Fruit fly (Drosophila melanogaster): Measurements from ENCODE around the gene Alms1a.

The Alms1a gene

DNA sequence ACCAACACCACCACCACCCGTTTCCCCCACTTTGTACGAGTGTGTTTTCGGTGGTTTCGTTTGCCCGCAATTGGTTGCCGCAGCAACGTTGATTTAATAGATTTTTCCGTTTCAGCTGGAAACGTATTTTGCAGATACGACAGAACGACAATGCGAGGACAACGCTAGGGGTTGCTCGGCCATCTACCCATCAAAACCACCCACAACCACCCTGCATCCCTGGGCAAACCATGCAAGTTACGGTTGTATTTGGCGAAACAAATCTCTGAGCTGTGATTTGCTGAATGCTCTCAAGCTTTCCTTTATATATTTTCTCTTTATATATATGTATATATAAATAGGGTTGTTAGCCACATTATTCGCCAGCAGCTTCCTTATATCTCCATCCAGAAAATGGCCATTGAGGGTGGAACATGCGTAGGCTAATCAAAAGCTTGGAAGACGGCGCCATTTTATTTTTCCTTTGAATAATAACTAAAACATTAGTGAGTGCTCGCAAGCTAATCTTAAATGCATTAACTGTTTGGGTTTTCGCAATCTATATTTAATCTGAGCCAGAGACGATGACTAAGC, 35.8 kb downstream of the Alms1a start:
- TF ChIP-seq Clk (GFP tag; optimal IDR thresholded peaks at IDR 0.05): no peak
- TF ChIP-seq cic (GFP tag; optimal IDR thresholded peaks at IDR 0.05): no peak
- no peak for TF ChIP-seq Hr96 (GFP tag; optimal IDR thresholded peaks at IDR 0.05)
- TF ChIP-seq CG11617 (GFP tag; optimal IDR thresholded peaks at IDR 0.05): no peak
- no peak for TF ChIP-seq CG1620 (GFP tag; optimal IDR thresholded peaks at IDR 0.05)
- no peak for TF ChIP-seq kay (GFP tag; ENCODE audit: borderline replicate concordance)
- TF ChIP-seq Crg-1 (GFP tag; optimal IDR thresholded peaks at IDR 0.05): no peak
- TF ChIP-seq ovo (GFP tag; optimal IDR thresholded peaks at IDR 0.05): no peak
- TF ChIP-seq CG7045 (GFP tag; optimal IDR thresholded peaks at IDR 0.05): no peak
- no peak for TF ChIP-seq CG7101 (tag; optimal IDR thresholded peaks at IDR 0.05)
- TF ChIP-seq CG33017 (tag; optimal IDR thresholded peaks at IDR 0.05): no peak
- TF ChIP-seq Mnt (GFP tag; optimal IDR thresholded peaks at IDR 0.05): no peak
- no peak for TF ChIP-seq CG12768 (GFP tag; optimal IDR thresholded peaks at IDR 0.05)
- no peak for TF ChIP-seq pad (GFP tag; optimal IDR thresholded peaks at IDR 0.05)
- no peak for TF ChIP-seq cnc (optimal IDR thresholded peaks at IDR 0.05)
- no peak for TF ChIP-seq CG5204 (GFP tag; optimal IDR thresholded peaks at IDR 0.05)
- no peak for TF ChIP-seq bab1 (GFP tag; optimal IDR thresholded peaks at IDR 0.05)
- no peak for TF ChIP-seq CG14711 (tag; optimal IDR thresholded peaks at IDR 0.05)
- TF ChIP-seq toe (GFP tag; optimal IDR thresholded peaks at IDR 0.05): no peak
- TF ChIP-seq tj (GFP tag; optimal IDR thresholded peaks at IDR 0.05): no peak

DNA sequence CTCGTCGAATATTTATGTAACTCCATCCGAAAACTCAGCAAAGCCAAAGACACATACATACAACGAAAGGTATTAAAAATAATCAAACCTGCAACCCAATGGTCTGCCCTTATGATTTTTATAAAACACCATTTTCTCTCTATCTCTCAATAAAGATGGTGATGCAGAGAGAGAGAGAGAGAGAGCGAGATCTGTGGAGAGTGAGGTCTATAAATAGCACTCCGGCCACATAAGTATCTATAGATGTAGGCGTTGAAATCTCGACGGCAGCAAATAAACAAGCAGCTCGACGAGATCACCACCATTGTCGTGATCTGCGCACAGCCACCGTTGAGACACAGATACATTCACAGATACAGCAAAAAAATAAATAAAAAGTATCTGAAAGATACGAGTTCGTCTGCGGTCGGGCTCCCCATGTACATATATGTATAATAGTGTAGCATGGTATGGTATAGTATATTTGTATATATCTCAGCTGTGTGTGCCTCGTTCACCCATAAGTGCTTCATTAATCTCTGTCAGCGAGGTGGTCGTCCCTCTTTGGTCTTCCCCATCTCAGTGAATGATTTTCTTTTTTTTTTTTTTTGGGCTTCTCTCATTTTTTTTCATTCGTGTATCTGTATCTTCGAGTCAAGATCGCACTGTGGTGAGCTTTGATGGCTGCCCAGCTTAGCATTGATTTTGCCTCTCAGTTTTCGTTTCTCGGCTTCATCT, 39.2 kb downstream of the Alms1a start:
- peak; percentile 23 for TF ChIP-seq kay (GFP tag; ENCODE audit: borderline replicate concordance)
- no peak for TF ChIP-seq Mnt (GFP tag; optimal IDR thresholded peaks at IDR 0.05)
- TF ChIP-seq CG7101 (tag; optimal IDR thresholded peaks at IDR 0.05): no peak

DNA sequence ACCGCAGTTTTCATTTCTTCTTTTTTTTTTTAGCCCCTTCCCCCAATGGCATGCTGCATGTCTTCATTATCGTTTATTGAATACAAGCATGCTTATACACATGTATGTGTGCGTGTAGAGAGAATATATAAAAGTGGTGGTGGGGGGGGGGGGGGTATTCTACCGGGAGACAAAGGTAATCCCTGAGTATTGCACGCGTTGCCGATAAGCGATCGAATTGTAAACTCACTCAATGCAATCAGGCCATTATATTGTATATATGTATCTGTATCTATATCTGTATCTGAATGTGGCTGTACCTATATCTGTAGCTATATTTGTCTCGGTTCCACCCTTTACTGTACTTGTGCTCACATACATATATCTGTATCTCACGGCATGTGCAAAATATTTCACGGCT, 43.5 kb downstream of the Alms1a start:
- no peak for TF ChIP-seq CG11617 (GFP tag; optimal IDR thresholded peaks at IDR 0.05)
- no peak for TF ChIP-seq bab1 (GFP tag; optimal IDR thresholded peaks at IDR 0.05)
- no peak for TF ChIP-seq kay (GFP tag; ENCODE audit: borderline replicate concordance)
- TF ChIP-seq CG7045 (GFP tag; optimal IDR thresholded peaks at IDR 0.05): no peak
- TF ChIP-seq cnc (optimal IDR thresholded peaks at IDR 0.05): no peak
- TF ChIP-seq CG5204 (GFP tag; optimal IDR thresholded peaks at IDR 0.05): no peak
- no peak for TF ChIP-seq toe (GFP tag; optimal IDR thresholded peaks at IDR 0.05)
- no peak for TF ChIP-seq CG7101 (tag; optimal IDR thresholded peaks at IDR 0.05)
- no peak for TF ChIP-seq ovo (GFP tag; optimal IDR thresholded peaks at IDR 0.05)
- TF ChIP-seq pad (GFP tag; optimal IDR thresholded peaks at IDR 0.05): no peak
- TF ChIP-seq Hr96 (GFP tag; optimal IDR thresholded peaks at IDR 0.05): no peak
- TF ChIP-seq CG14711 (tag; optimal IDR thresholded peaks at IDR 0.05): no peak
- no peak for TF ChIP-seq Crg-1 (GFP tag; optimal IDR thresholded peaks at IDR 0.05)
- TF ChIP-seq CG12768 (GFP tag; optimal IDR thresholded peaks at IDR 0.05): no peak

DNA sequence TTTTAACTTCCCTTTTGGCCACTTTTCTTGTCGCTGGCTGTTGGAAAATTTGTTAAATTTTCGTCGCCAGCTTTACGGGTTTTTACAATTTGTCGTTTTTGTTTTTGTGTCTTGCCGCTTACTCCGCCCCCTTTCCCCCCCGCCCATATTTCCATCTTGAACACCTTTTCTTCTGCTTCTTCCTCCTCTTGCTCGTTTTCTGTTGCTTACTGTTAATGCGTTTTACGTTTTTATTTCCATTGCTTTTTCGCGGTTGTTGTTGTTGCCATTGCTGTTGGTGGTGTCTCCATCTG, 45.1 kb downstream of the Alms1a start:
- no peak for TF ChIP-seq CG11617 (GFP tag; optimal IDR thresholded peaks at IDR 0.05)
- TF ChIP-seq CG5204 (GFP tag; optimal IDR thresholded peaks at IDR 0.05): no peak
- no peak for TF ChIP-seq ovo (GFP tag; optimal IDR thresholded peaks at IDR 0.05)
- no peak for TF ChIP-seq pad (GFP tag; optimal IDR thresholded peaks at IDR 0.05)
- no peak for TF ChIP-seq cnc (optimal IDR thresholded peaks at IDR 0.05)
- no peak for TF ChIP-seq CG7045 (GFP tag; optimal IDR thresholded peaks at IDR 0.05)
- TF ChIP-seq tj (GFP tag; optimal IDR thresholded peaks at IDR 0.05): peak; percentile 55
- TF ChIP-seq cic (GFP tag; optimal IDR thresholded peaks at IDR 0.05): no peak
- TF ChIP-seq bab1 (GFP tag; optimal IDR thresholded peaks at IDR 0.05): peak; percentile 28
- no peak for TF ChIP-seq kay (GFP tag; ENCODE audit: borderline replicate concordance)
- no peak for TF ChIP-seq toe (GFP tag; optimal IDR thresholded peaks at IDR 0.05)
- TF ChIP-seq Crg-1 (GFP tag; optimal IDR thresholded peaks at IDR 0.05): no peak

DNA sequence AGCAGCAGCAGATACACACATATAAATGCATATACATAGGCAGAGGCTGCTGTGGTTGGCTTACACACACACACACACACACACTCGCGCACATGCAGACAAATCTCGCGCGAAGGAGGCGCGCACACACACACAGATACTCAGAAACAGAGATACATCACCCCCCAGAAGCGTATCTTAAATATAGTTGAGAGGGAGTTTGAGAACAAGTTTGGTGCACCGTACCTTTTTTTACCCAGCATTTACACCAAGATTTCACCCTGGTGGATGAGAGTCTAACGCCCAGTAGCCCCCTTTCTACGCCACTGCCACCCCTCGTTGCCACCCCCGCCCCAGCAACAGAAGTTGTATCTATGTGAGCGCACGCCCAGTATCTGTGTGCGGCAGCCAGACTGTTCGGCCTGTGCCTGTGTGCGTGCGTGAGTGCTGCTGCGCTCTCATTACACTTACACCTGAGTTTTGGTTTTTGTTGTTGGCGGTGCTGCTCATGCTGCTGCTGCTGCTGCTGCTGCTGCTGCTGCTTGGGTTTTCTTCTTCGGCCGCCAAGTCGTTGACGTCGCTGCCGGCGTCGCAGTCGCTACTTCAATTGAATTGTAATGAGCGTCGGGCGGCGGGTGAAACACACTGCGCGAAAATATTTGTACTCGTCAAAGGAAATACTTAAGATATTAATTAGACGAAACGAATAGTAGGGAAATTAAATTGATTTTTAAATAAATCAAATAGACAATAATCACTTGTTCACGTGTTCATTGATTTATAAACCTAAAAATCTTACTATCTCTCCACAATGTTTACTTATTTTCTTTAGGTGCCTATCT, 45.6 kb downstream of the Alms1a start:
- TF ChIP-seq Hr96 (GFP tag; optimal IDR thresholded peaks at IDR 0.05) (no peak), CG11617 (GFP tag; optimal IDR thresholded peaks at IDR 0.05) (peak; percentile 3), CG7101 (tag; optimal IDR thresholded peaks at IDR 0.05) (peak; percentile 18), cnc (optimal IDR thresholded peaks at IDR 0.05) (no peak), bab1 (GFP tag; optimal IDR thresholded peaks at IDR 0.05) (peak; percentile 78), pad (GFP tag; optimal IDR thresholded peaks at IDR 0.05) (peak; percentile 32)

DNA sequence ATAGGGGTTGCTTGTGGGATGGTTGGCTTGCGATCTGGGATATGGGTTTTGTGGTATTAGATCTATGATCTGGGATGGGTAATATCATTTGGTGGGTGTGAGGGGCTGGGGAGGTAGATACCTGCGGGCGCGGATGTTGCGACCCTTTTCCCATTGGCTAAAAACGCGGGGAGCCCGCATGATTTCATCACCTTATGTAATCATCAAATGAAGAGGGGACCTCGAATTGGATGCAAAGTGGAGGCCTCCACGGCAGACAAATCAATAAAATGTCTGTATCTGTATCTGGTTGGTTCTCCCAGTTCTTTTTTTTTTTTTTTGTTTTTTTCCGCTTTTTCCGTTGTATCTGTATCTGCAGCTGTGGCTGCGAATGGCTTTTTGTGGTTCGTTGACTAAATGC, 46.8 kb downstream of the Alms1a start:
- TF ChIP-seq bab1 (GFP tag; optimal IDR thresholded peaks at IDR 0.05) (no peak), CG7101 (tag; optimal IDR thresholded peaks at IDR 0.05) (no peak), CG1620 (GFP tag; optimal IDR thresholded peaks at IDR 0.05) (no peak), Crg-1 (GFP tag; optimal IDR thresholded peaks at IDR 0.05) (no peak), CG5204 (GFP tag; optimal IDR thresholded peaks at IDR 0.05) (no peak), pad (GFP tag; optimal IDR thresholded peaks at IDR 0.05) (no peak), CG12768 (GFP tag; optimal IDR thresholded peaks at IDR 0.05) (no peak), Mnt (GFP tag; optimal IDR thresholded peaks at IDR 0.05) (no peak), CG14711 (tag; optimal IDR thresholded peaks at IDR 0.05) (no peak), ovo (GFP tag; optimal IDR thresholded peaks at IDR 0.05) (no peak), tj (GFP tag; optimal IDR thresholded peaks at IDR 0.05) (no peak), CG7045 (GFP tag; optimal IDR thresholded peaks at IDR 0.05) (no peak), kay (GFP tag; ENCODE audit: borderline replicate concordance) (no peak), CG11617 (GFP tag; optimal IDR thresholded peaks at IDR 0.05) (no peak), Clk (GFP tag; optimal IDR thresholded peaks at IDR 0.05) (no peak), toe (GFP tag; optimal IDR thresholded peaks at IDR 0.05) (no peak), cnc (optimal IDR thresholded peaks at IDR 0.05) (no peak)
